Fruit fly (Drosophila melanogaster): ENCODE results near the gene CG15023.

The CG15023 gene

DNA sequence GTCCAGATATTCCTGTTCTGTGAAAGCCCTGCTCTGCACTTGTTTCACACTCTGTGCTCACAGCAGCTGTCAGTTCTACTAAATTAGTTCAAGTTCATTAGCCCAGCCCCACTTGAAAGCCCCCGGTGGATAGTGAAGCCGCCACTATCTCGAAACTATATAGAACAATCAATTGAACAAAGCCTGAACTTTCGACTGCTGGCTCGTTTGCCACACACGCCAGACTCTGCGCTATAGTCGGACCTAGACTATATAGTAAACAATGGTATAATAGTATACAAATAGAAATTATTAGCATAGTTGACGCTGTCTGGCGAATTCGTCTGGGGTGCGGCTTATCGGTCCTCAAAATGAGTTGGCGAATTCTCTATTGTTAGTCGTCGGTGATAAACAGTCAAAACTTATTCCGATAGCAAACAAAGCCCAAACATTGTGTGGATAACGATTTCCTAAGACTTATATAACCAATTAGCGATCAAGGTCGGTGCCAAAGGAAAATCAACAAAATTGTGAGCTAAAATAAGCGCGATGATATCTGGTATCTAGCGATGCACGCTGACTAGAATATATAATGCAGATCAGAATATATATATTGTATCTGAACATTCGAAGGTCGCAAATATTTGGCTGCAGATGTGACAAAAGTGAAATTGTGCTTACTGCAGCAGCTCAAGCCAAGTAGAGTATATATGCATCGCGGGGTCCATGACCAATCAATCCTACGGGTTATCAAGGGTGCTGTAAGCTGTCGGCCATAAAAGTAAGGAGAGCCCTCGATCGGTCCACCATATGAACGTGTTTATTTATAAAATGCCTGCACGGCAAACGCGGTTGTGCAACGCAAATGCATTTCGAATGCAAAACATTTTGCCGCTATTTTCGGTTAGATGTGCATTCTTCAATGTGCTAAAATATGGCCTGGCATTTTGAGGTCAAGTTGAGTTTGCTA lies 45.7 kb downstream of the CG15023 start:
- TF ChIP-seq Ets98B (GFP tag; IDR thresholded peaks at IDR 0.05) (no peak), CG8301 (tag; optimal IDR thresholded peaks at IDR 0.05) (no peak), EcR (GFP tag; optimal IDR thresholded peaks at IDR 0.05) (peak; percentile 60), fd96Ca (GFP tag; IDR thresholded peaks at IDR 0.05) (0 out of 3 replicates have a peak, but pooled peaks have one; percentile 14)

DNA sequence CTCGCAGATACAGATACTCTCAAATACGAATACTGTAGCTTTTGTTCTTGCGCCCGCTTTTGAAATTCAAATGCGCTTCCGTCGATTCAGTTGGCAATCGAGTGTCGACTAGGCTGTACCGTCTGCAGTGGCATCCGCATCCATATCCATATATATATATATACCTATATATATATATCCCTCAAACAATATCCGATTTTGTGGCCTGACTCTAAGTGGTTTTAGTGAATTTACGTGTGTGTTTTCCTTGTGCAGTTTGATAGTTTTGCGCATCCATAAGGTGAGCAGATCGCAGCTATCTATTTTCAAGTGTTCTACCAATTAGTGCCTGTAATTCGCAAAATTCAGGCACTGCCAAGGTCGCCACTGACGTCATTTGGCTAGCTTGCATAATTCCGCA lies 46.7 kb downstream of the CG15023 start:
- no peak for TF ChIP-seq fd96Ca (GFP tag; IDR thresholded peaks at IDR 0.05)
- no peak for TF ChIP-seq CG4496 (GFP tag; IDR thresholded peaks at IDR 0.05)
- TF ChIP-seq CG10348 (GFP tag; IDR thresholded peaks at IDR 0.05), result no peak
- no peak for TF ChIP-seq Snoo (tag; optimal IDR thresholded peaks at IDR 0.05)
- no peak for TF ChIP-seq CG34367 (tag; optimal IDR thresholded peaks at IDR 0.05)
- TF ChIP-seq D1 (tag; optimal IDR thresholded peaks at IDR 0.05), result no peak
- TF ChIP-seq CG32121 (GFP tag; IDR thresholded peaks at IDR 0.05), result no peak
- no peak for TF ChIP-seq CG8159 (tag; optimal IDR thresholded peaks at IDR 0.05)
- TF ChIP-seq CG9948 (tag; optimal IDR thresholded peaks at IDR 0.05), result no peak
- no peak for TF ChIP-seq CG15710 (tag; optimal IDR thresholded peaks at IDR 0.05)
- TF ChIP-seq CG13204 (GFP tag; optimal IDR thresholded peaks at IDR 0.05), result no peak
- TF ChIP-seq CG8301 (tag; optimal IDR thresholded peaks at IDR 0.05), result no peak
- no peak for TF ChIP-seq CG14655 (GFP tag; optimal IDR thresholded peaks at IDR 0.05)
- no peak for TF ChIP-seq Pif1B (GFP tag; optimal IDR thresholded peaks at IDR 0.05)
- no peak for TF ChIP-seq Pif1A (GFP tag; optimal IDR thresholded peaks at IDR 0.05)
- no peak for TF ChIP-seq EcR (GFP tag; optimal IDR thresholded peaks at IDR 0.05)
- TF ChIP-seq rn (GFP tag; IDR thresholded peaks at IDR 0.05), result no peak
- no peak for TF ChIP-seq Ets98B (GFP tag; IDR thresholded peaks at IDR 0.05)
- TF ChIP-seq gl (tag; optimal IDR thresholded peaks at IDR 0.05), result no peak

DNA sequence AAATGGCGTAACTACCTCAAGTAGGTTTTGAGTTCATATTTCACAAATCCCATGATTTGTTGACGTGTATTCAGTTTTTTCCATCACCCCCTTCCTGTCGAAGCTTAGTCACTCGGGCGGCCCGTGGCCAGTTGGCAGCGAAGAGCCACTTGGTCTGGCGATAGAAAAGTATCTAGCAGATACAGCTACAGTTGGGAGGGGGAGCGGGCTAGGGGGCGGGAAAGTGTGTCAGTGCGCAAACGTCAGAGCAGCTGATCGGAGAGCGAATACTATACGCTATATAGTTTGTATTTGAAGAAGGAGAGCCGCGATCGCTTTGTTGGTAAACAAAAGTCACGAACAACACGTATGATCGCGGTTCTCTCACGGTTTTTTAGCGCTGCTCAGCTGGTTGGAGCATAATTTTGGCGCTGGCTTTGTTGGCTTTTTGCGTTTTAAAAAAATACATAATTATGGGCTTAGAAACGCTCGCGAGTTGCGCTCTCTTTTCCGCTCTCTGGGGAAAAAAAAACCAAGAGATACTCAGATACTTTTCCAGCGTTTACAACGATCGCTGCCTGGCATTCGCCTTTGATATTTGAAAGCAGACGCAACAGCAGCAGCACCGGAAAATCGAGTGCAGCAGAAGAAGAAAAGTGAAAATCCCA lies 47.4 kb downstream of the CG15023 start:
- no peak for TF ChIP-seq CG17806 (tag; optimal IDR thresholded peaks at IDR 0.05)
- TF ChIP-seq CG13204 (GFP tag; optimal IDR thresholded peaks at IDR 0.05), result no peak
- TF ChIP-seq CG9948 (tag; optimal IDR thresholded peaks at IDR 0.05), result no peak
- TF ChIP-seq CG12605 (GFP tag; IDR thresholded peaks at IDR 0.05), result peak; percentile 73
- peak; percentile 63 for TF ChIP-seq fd96Ca (GFP tag; IDR thresholded peaks at IDR 0.05)
- TF ChIP-seq Pif1B (GFP tag; optimal IDR thresholded peaks at IDR 0.05), result no peak
- TF ChIP-seq CG4496 (GFP tag; IDR thresholded peaks at IDR 0.05), result peak; percentile 65
- TF ChIP-seq CG32121 (GFP tag; IDR thresholded peaks at IDR 0.05), result peak; percentile 67; the same call in 1 of the 2 replicates
- TF ChIP-seq Snoo (tag; optimal IDR thresholded peaks at IDR 0.05), result no peak
- peak; percentile 59 for TF ChIP-seq Ets98B (GFP tag; IDR thresholded peaks at IDR 0.05)
- no peak for TF ChIP-seq CG15710 (tag; optimal IDR thresholded peaks at IDR 0.05)

DNA sequence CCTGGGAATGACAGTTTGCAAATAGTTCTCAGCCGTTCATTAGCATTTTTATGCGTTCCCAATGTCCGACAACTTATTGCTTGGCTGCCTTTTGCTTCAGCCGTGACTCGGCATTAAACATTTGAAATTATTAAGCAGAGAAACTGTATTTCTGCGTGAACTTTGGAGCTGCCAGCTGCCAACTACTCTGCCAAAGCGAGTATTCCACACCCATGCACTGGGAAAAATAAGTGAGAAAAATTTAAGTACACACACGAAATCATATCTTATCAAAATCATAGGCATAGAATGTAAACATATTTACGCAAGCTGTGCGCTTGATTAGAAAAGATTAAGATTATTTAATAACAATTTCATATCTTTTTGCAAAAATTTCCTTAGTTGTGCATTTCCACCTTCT lies 48.3 kb downstream of the CG15023 start:
- TF ChIP-seq Pif1A (GFP tag; optimal IDR thresholded peaks at IDR 0.05), result no peak
- TF ChIP-seq CG10348 (GFP tag; IDR thresholded peaks at IDR 0.05), result no peak
- no peak for TF ChIP-seq CG13204 (GFP tag; optimal IDR thresholded peaks at IDR 0.05)
- TF ChIP-seq EcR (GFP tag; optimal IDR thresholded peaks at IDR 0.05), result no peak
- peak; percentile 4 for TF ChIP-seq CG8301 (tag; optimal IDR thresholded peaks at IDR 0.05)
- no peak for TF ChIP-seq CG15710 (tag; optimal IDR thresholded peaks at IDR 0.05)
- 0 out of 2 replicates have a peak, but pooled peaks have one; percentile 39 for TF ChIP-seq CG12605 (GFP tag; IDR thresholded peaks at IDR 0.05)
- peak; percentile 79 for TF ChIP-seq CG4496 (GFP tag; IDR thresholded peaks at IDR 0.05)
- TF ChIP-seq CG32121 (GFP tag; IDR thresholded peaks at IDR 0.05), result peak; percentile 67
- TF ChIP-seq CG34367 (tag; optimal IDR thresholded peaks at IDR 0.05), result no peak
- TF ChIP-seq Ets98B (GFP tag; IDR thresholded peaks at IDR 0.05), result peak; percentile 60
- TF ChIP-seq CG17806 (tag; optimal IDR thresholded peaks at IDR 0.05), result no peak
- TF ChIP-seq CG9948 (tag; optimal IDR thresholded peaks at IDR 0.05), result no peak
- TF ChIP-seq fd96Ca (GFP tag; IDR thresholded peaks at IDR 0.05), result peak; percentile 66; the same call in 1 of the 3 replicates
- TF ChIP-seq gl (tag; optimal IDR thresholded peaks at IDR 0.05), result no peak
- no peak for TF ChIP-seq rn (GFP tag; IDR thresholded peaks at IDR 0.05)

DNA sequence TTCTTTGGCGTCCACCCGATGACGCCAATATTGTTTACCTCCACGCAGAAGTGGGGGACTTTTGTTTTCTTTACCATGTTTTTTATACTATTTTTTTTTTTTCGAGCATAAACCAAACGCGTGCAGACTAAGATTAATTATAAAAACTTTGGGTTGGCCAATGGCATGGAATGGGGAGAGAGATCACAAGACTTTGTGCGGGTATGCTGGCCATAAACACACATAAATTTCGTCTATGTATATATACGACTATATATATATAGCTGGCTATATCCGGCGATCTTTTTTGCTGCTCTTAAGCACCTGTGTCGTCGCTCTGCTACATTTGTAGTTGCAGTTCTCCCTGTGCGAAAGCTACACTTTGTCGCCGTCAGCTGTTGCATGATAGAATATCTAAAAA lies 49.4 kb downstream of the CG15023 start:
- no peak for TF ChIP-seq CG13204 (GFP tag; optimal IDR thresholded peaks at IDR 0.05)
- no peak for TF ChIP-seq CG8159 (tag; optimal IDR thresholded peaks at IDR 0.05)
- peak; percentile 30; the same call in 1 of the 2 replicates for TF ChIP-seq Ets98B (GFP tag; IDR thresholded peaks at IDR 0.05)
- no peak for TF ChIP-seq CG4496 (GFP tag; IDR thresholded peaks at IDR 0.05)
- no peak for TF ChIP-seq CG9948 (tag; optimal IDR thresholded peaks at IDR 0.05)
- no peak for TF ChIP-seq CG12605 (GFP tag; IDR thresholded peaks at IDR 0.05)
- no peak for TF ChIP-seq CG8301 (tag; optimal IDR thresholded peaks at IDR 0.05)
- TF ChIP-seq CG14655 (GFP tag; optimal IDR thresholded peaks at IDR 0.05), result no peak

All from whole organism, pupa.